Worm (Caenorhabditis elegans): ENCODE data around the gene F57G9.3.

Gene F57G9.3

ce11 chrII:12382625-12383562 lies 27.1 kb downstream of the F57G9.3 start, which contains the start of gene btb-14 (continued):
- TF ChIP-seq aly-2 (tag; optimal IDR thresholded peaks at IDR 0.05) (no peak), F13H6.1 (tag; optimal IDR thresholded peaks at IDR 0.05) (peak; percentile 22), elt-3 (tag; optimal IDR thresholded peaks at IDR 0.05) (no peak), nhr-12 (tag; optimal IDR thresholded peaks at IDR 0.05) (no peak), ama-1 (optimal IDR thresholded peaks at IDR 0.05) (no peak), unc-62 (GFP tag; optimal IDR thresholded peaks at IDR 0.05) (no peak), lin-13 (GFP tag; optimal IDR thresholded peaks at IDR 0.05) (peak; percentile 17)

DNA sequence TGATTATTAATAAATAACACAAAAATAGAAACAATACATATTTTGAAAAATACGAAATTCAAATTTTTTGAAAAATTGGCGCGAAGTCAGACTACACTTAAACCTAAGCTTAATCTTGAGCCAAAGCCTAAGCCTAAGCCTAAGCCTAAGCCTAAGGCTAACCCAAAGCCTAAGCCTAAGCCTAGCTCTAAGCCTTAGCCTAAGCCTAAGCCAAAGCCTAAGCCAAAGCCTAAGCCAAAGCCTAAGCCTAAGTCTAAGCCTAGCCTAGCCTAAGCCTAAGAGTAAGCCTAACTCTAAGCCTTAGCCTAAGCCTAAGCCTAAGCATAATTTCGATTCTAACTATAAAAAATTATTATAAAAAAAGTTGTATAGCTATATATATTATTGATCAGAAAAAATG lies 29.1 kb downstream of the F57G9.3 start:
- no peak for TF ChIP-seq sem-4 (tag; optimal IDR thresholded peaks at IDR 0.05)
- TF ChIP-seq ceh-16 (tag; optimal IDR thresholded peaks at IDR 0.05) = no peak
- TF ChIP-seq sma-9 (GFP tag; optimal IDR thresholded peaks at IDR 0.05) = no peak
- TF ChIP-seq sma-9 (tag; optimal IDR thresholded peaks at IDR 0.05) = no peak
- no peak for TF ChIP-seq lsy-2 (tag; optimal IDR thresholded peaks at IDR 0.05)
- TF ChIP-seq nhr-6 (tag; optimal IDR thresholded peaks at IDR 0.05) = no peak
- TF ChIP-seq peb-1 (tag; optimal IDR thresholded peaks at IDR 0.05) = no peak
- no peak for TF ChIP-seq ztf-4 (tag; optimal IDR thresholded peaks at IDR 0.05)
- no peak for TF ChIP-seq F13H6.1 (tag; optimal IDR thresholded peaks at IDR 0.05)
- no peak for TF ChIP-seq skn-1 (tag; optimal IDR thresholded peaks at IDR 0.05)
- TF ChIP-seq nhr-237 (tag; optimal IDR thresholded peaks at IDR 0.05) = no peak

DNA sequence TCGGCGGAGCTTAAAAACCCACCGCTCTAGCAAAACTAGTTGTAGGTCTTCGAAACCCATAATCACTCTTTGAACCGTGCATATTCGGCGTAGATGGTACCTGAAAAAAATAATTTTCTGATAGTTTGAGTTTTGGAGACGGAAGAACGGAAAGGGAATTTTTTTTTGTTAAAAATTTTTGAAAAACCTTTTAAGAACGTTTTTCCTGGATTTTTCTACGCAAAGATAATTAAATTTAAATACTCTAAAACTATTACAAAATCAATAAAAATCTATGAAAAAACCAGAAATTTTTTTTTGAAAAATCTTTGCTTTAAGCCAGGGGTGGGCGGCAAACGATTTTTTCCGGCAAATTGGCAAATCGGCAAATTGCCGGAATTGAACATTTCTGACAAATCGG lies 30.6 kb downstream of the F57G9.3 start, which contains the start of gene marc-5:
TSS of gene marc-5 (minus strand) at position 101 of the 400 bp plus-strand sequence.
- TF ChIP-seq gmeb-1 (tag; optimal IDR thresholded peaks at IDR 0.05) (no peak), ztf-1 (GFP tag; conservative IDR thresholded peaks at IDR 0.05) (no peak), unc-39 (tag; optimal IDR thresholded peaks at IDR 0.05) (no peak), nhr-77 (tag; optimal IDR thresholded peaks at IDR 0.05) (no peak), C34F6.9 (tag; optimal IDR thresholded peaks at IDR 0.05) (no peak), sma-3 (GFP tag; optimal IDR thresholded peaks at IDR 0.05) (no peak), alr-1 (tag; optimal IDR thresholded peaks at IDR 0.05) (no peak), nhr-11 (tag; optimal IDR thresholded peaks at IDR 0.05) (no peak), blmp-1 (tag; optimal IDR thresholded peaks at IDR 0.05; ENCODE audit: insufficient read depth) (no peak), ceh-16 (tag; optimal IDR thresholded peaks at IDR 0.05) (no peak), crh-2 (tag; optimal IDR thresholded peaks at IDR 0.05) (no peak), ZK546.5 (tag; optimal IDR thresholded peaks at IDR 0.05) (no peak), lin-13 (GFP tag; optimal IDR thresholded peaks at IDR 0.05) (no peak), mbf-1 (tag; optimal IDR thresholded peaks at IDR 0.05) (no peak)

- no peak for TF ChIP-seq ztf-1 (GFP tag; conservative IDR thresholded peaks at IDR 0.05)
- no peak for TF ChIP-seq sem-4 (tag; optimal IDR thresholded peaks at IDR 0.05)
- no peak for TF ChIP-seq ztf-11 (tag; optimal IDR thresholded peaks at IDR 0.05)
- TF ChIP-seq alr-1 (tag; optimal IDR thresholded peaks at IDR 0.05) = no peak
- no peak for TF ChIP-seq lin-39 (tag; optimal IDR thresholded peaks at IDR 0.05)
- peak; percentile 59 for TF ChIP-seq nhr-129 (tag; optimal IDR thresholded peaks at IDR 0.05)
Measured at ce11 chrII:12378793-12379192, 31.2 kb downstream of the F57G9.3 start.

DNA sequence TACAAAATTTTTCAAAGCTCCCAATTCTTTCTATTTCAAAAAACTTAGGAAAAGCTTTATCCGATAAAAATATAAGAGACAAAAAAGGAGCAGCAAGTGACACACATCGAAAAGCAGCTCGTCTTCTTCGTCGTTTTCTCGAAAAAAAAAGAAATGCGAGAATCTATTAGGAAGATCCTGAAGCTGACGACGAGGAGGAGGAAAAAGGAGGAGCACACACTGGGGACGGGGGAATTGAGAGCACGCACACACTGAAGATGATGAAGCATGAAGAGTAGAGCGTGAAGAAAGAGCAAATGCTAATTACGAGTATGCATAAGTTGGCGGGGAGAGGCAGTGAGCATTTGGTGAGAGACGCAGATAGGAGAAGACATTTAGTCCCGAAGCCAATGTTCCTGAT lies 36.1 kb downstream of the F57G9.3 start:
- TF ChIP-seq fos-1 (tag; optimal IDR thresholded peaks at IDR 0.05) (no peak), blmp-1 (tag; optimal IDR thresholded peaks at IDR 0.05; ENCODE audit: insufficient read depth) (no peak), nhr-23 (tag; optimal IDR thresholded peaks at IDR 0.05) (no peak), unc-55 (GFP tag; optimal IDR thresholded peaks at IDR 0.05) (peak; percentile 25), nhr-129 (tag; optimal IDR thresholded peaks at IDR 0.05) (peak; percentile 32), zag-1 (tag; optimal IDR thresholded peaks at IDR 0.05) (peak; percentile 50)

Data from whole organism, L2 larva.